Worm (Caenorhabditis elegans) whole organism, young adult: ENCODE data around the gene sra-27.

ENCODE experiments used
- F37B4.10 ChIP-seq: fragments of 200-800 bp; sonication (Bioruptor generic); IDR thresholded peaks from 2 replicates; pipeline ENCODE4 v1.3.6; 2022; ENCODE audit warnings: missing genetic modification characterization, missing compliant biosample characterization
- K12H6.12 ChIP-seq: fragments of 200-800 bp; sonication (Bioruptor generic); optimal IDR thresholded peaks from 2 replicates; lab custom pipeline; 2018; ENCODE audit warnings: mild to moderate bottlenecking, missing genetic modification characterization, missing compliant biosample characterization
- atf-7 ChIP-seq: sonication (generic microtip); optimal IDR thresholded peaks from 2 replicates; lab custom pipeline; 2017; ENCODE audit warnings: mild to moderate bottlenecking, missing genetic modification characterization, missing compliant biosample characterization
- ceh-58 ChIP-seq: fragments of 200-800 bp; sonication (Bioruptor generic); IDR thresholded peaks from 2 replicates; pipeline ENCODE4 v1.3.6; 2022; ENCODE audit warnings: missing genetic modification characterization, missing compliant biosample characterization
- die-1 ChIP-seq: sonication (generic microtip); optimal IDR thresholded peaks from 2 replicates; lab custom pipeline; 2016; ENCODE audit warnings: missing genotype, mild to moderate bottlenecking, missing genetic modification characterization, missing compliant biosample characterization
- dox-1 ChIP-seq: fragments of 200-800 bp; sonication (Bioruptor generic); IDR thresholded peaks from 2 replicates; pipeline ENCODE4 v1.3.6; 2022; ENCODE audit warnings: missing genetic modification reagents, missing genetic modification characterization, missing compliant biosample characterization
- dpl-1 ChIP-seq: fragments of 150-350 bp; optimal IDR thresholded peaks from 2 replicates; lab custom pipeline; 2014; ENCODE audit warnings: missing biosample characterization, missing genetic modification reagents, missing genetic modification characterization
- egl-18 ChIP-seq: fragments of 200-800 bp; sonication (Bioruptor generic); IDR thresholded peaks from 2 replicates; pipeline ENCODE4 v1.3.6; 2022; ENCODE audit warnings: missing genetic modification reagents, missing genetic modification characterization, missing compliant biosample characterization
- ets-4 ChIP-seq: fragments of 200-800 bp; sonication (Bioruptor generic); optimal IDR thresholded peaks from 2 replicates; lab custom pipeline; 2018; ENCODE audit warnings: mild to moderate bottlenecking, missing genetic modification characterization, missing compliant biosample characterization
- hmg-1.2 ChIP-seq: fragments of 200-800 bp; sonication (Bioruptor generic); IDR thresholded peaks from 2 replicates; pipeline ENCODE4 v1.3.6; 2022; ENCODE audit warnings: missing genetic modification reagents, missing genetic modification characterization, missing compliant biosample characterization
- hmg-20 ChIP-seq: fragments of 200-800 bp; sonication (Bioruptor generic); IDR thresholded peaks from 2 replicates; pipeline ENCODE4 v1.3.6; 2022; ENCODE audit warnings: missing genetic modification reagents, missing genetic modification characterization, missing compliant biosample characterization
- hrde-1 ChIP-seq: sonication (generic microtip); optimal IDR thresholded peaks from 2 replicates; lab custom pipeline; 2016; ENCODE audit warnings: missing genetic modification characterization, mild to moderate bottlenecking, missing compliant biosample characterization, moderate library complexity, missing genotype, missing genetic modification reagents, borderline replicate concordance
- mcd-1 ChIP-seq: fragments of 200-800 bp; sonication (Bioruptor generic); IDR thresholded peaks from 2 replicates; pipeline ENCODE4 v1.3.6; 2022; ENCODE audit warnings: missing genetic modification reagents, missing genetic modification characterization, missing compliant biosample characterization
- nfya-2 ChIP-seq: fragments of 200-800 bp; sonication (Bioruptor generic); IDR thresholded peaks from 2 replicates; pipeline ENCODE4 v1.3.6; 2022; ENCODE audit warnings: missing genetic modification reagents, missing genetic modification characterization, missing compliant biosample characterization
- nhr-80 ChIP-seq: sonication (generic microtip); optimal IDR thresholded peaks from 2 replicates; lab custom pipeline; 2016; ENCODE audit warnings: missing genetic modification characterization, missing compliant biosample characterization
- sea-2 ChIP-seq: fragments of 200-800 bp; sonication (Bioruptor generic); IDR thresholded peaks from 2 replicates; pipeline ENCODE4 v1.3.6; 2022; ENCODE audit warnings: missing genetic modification characterization, missing compliant biosample characterization
- ztf-25 ChIP-seq: fragments of 200-800 bp; sonication (Bioruptor generic); IDR thresholded peaks from 2 replicates; pipeline ENCODE4 v1.3.6; 2022; ENCODE audit warnings: missing genetic modification reagents, missing genetic modification characterization, missing compliant biosample characterization

The sra-27 gene

DNA sequence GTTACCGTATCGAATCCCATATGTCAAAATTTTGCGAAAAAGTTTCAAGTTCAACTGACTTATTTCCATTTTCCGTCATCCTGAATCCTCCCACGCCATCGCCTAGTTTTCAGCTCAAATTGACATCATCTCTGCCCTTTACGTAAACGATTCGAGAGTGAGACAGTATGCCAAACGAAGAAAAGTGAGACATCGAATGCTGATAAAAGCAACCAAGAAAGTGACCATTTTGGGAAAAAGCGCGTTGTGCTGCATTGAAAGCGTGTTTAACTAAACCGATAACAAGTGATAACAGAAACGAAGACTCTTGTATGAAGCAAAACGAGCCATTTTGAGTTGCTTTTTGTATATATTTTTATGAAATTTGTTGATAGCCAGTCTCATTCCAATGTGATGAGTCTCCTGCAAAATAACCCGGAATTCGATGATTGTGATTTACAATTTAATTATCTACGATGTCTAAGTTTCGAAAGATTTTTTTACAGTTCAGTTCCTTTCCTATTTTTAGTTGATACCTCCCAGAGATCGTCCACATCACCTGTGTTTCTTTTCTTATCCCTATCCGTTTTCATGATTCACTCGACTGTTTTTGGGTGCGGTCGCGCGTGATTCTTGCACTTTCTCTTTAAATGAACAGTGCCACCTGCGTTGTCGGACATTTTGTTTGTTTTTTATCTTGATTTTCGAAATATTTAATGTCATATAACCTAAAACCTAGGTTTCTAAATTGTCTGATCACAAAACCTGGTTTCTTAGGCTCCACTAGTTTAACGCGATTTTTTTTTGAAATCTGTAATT is 46.6 kb downstream of the sra-27 start:
- TF ChIP-seq dox-1 (GFP tag; lab: Robert Waterston, UW) (peak; percentile 59), ets-4 (GFP tag; lab: Kevin White, UChicago) (peak; percentile 34), sea-2 (GFP tag; lab: Robert Waterston, UW) (no peak), atf-7 (tag; lab: Kevin White, UChicago) (peak; percentile 38), nhr-80 (peak; percentile 94)

ce11 chrII:6616135-6616534 is 47.3 kb downstream of the sra-27 start:
- TF ChIP-seq hmg-20 (no peak), nhr-80 (peak; percentile 56), nfya-2 (no peak)
- TF ChIP-seq, all 124 proteins: peak for 1

ce11 chrII:6616770-6617169 is 48.0 kb downstream of the sra-27 start, which contains the start of gene klf-3:
klf-3 (plus strand) TSS chrII:6616878.
- TF ChIP-seq mcd-1 (GFP tag; lab: Robert Waterston, UW), result no peak
- no peak for TF ChIP-seq K12H6.12 (tag; lab: Kevin White, UChicago)
- TF ChIP-seq ztf-25 (GFP tag; lab: Robert Waterston, UW), result no peak
- no peak for TF ChIP-seq nhr-80
- TF ChIP-seq die-1 (tag; lab: Kevin White, UChicago), result no peak
- no peak for TF ChIP-seq egl-18 (GFP tag; lab: Robert Waterston, UW)
- no peak for TF ChIP-seq hrde-1 (tag; lab: Kevin White, UChicago)
- TF ChIP-seq dpl-1 (GFP tag; lab: Kevin White, UChicago), result no peak
- no peak for TF ChIP-seq ceh-58 (GFP tag; lab: Robert Waterston, UW)
- TF ChIP-seq, all 124 proteins: peak for 0

- peak; percentile 60; the same call in 1 of the 2 replicates for TF ChIP-seq hmg-1.2
- no peak for TF ChIP-seq F37B4.10
- TF ChIP-seq, all 124 proteins: peak for 1
These were observed 50.2 kb downstream of the sra-27 start for ce11 chrII:6619007-6619406.
